Worm (Caenorhabditis elegans) whole organism, midembryonic: Measurements from ENCODE around the gene let-754.

Experiments
- flt-1 ChIP-seq: fragments of 200-800 bp; sonication (Bioruptor generic); IDR thresholded peaks from 2 replicates; pipeline ENCODE4 v1.3.6; 2022; ENCODE audit warnings: missing genetic modification characterization, missing compliant biosample characterization
- klf-2 ChIP-seq: fragments of 200-800 bp; sonication (Bioruptor generic); conservative IDR thresholded peaks from 2 replicates; pipeline ENCODE4 v1.3.6; 2022; ENCODE audit warnings: missing genetic modification reagents, missing genetic modification characterization, missing compliant biosample characterization

DNA sequence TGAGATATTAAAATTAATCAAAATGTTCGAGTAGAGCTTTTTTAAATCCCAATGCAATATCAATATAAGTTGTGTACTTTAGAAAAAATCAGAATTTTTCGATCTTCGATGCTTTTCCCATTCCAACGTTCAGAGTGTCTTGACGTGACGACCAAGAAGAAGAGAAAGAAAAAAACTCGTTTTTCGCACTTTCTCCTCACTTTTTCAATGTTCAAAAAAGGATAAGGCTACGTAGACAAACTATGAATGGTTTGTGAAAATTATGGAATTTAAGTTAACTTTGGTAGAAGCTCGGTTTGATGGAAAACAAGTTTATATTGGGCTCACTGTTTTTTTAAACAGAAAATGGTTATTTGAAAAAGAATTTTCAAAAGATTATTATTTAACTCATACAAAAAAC, 5.4 kb downstream of the let-754 start:
- TF ChIP-seq klf-2 (GFP tag; lab: Robert Waterston, UW) (no peak), flt-1 (GFP tag; lab: Robert Waterston, UW) (no peak)
